Worm (Caenorhabditis elegans): ENCODE results near the gene col-153.
A peak's percentile ranks its signal among the peaks of the same experiment; 100 is the strongest.

Gene col-153

ce11 chrV:10958322-10958900 lies 8.8 kb downstream of the col-153 start, which contains the start of gene pigt-1 (continued):
- TF ChIP-seq lin-40 (tag; optimal IDR thresholded peaks at IDR 0.05) (no peak), mcd-1 (GFP tag; IDR thresholded peaks at IDR 0.05) (peak; percentile 28; the same call in 1 of the 2 replicates), hlh-26 (GFP tag; conservative IDR thresholded peaks at IDR 0.05) (no peak), attf-5 (GFP tag; optimal IDR thresholded peaks at IDR 0.05) (no peak), let-526 (GFP tag; IDR thresholded peaks at IDR 0.05) (no peak), nfyb-1 (GFP tag; IDR thresholded peaks at IDR 0.05) (no peak), chd-7 (tag; optimal IDR thresholded peaks at IDR 0.05) (peak; percentile 23), ets-4 (GFP tag; optimal IDR thresholded peaks at IDR 0.05) (peak; percentile 11), F52B5.7 (tag; optimal IDR thresholded peaks at IDR 0.05) (no peak), ekl-4 (GFP tag; IDR thresholded peaks at IDR 0.05) (0 out of 2 replicates have a peak, but pooled peaks have one; percentile 42), T26A5.8 (tag; optimal IDR thresholded peaks at IDR 0.05) (no peak), fkh-3 (tag; optimal IDR thresholded peaks at IDR 0.05) (peak; percentile 25), snpc-4 (GFP tag; optimal IDR thresholded peaks at IDR 0.05) (no peak), snpc-4 (tag; optimal IDR thresholded peaks at IDR 0.05) (peak in 1 of 4 experiments; percentile 9), gei-17 (GFP tag; optimal IDR thresholded peaks at IDR 0.05) (no peak), hsf-1 (GFP tag; IDR thresholded peaks at IDR 0.05) (0 out of 2 replicates have a peak, but pooled peaks have one; percentile 14), Y53G8AR.9 (GFP tag; conservative IDR thresholded peaks at IDR 0.05) (no peak), ceh-91 (GFP tag; IDR thresholded peaks at IDR 0.05) (no peak), ztf-26 (tag; optimal IDR thresholded peaks at IDR 0.05) (no peak), D2030.7 (GFP tag; IDR thresholded peaks at IDR 0.05) (no peak), ama-1 (optimal IDR thresholded peaks at IDR 0.05) (peak; percentile 60), ama-1 (GFP tag; optimal IDR thresholded peaks at IDR 0.05) (no peak), F23B12.7 (tag; optimal IDR thresholded peaks at IDR 0.05; ENCODE audit: insufficient read depth) (no peak)

- TF ChIP-seq Y53G8AR.9 (GFP tag; conservative IDR thresholded peaks at IDR 0.05) (0 out of 2 replicates have a peak, but pooled peaks have one; percentile 10), B0261.1 (tag; optimal IDR thresholded peaks at IDR 0.05) (no peak), pbrm-1 (GFP tag; IDR thresholded peaks at IDR 0.05) (peak; percentile 57; the same call in 1 of the 2 replicates), gei-17 (GFP tag; optimal IDR thresholded peaks at IDR 0.05) (no peak), nfya-1 (tag; optimal IDR thresholded peaks at IDR 0.05; ENCODE audit: borderline replicate concordance, insufficient read depth) (no peak), nhr-90 (tag; optimal IDR thresholded peaks at IDR 0.05) (no peak), snpc-4 (GFP tag; optimal IDR thresholded peaks at IDR 0.05) (no peak), snpc-4 (tag; optimal IDR thresholded peaks at IDR 0.05) (no peak), ztf-6 (GFP tag; IDR thresholded peaks at IDR 0.05) (no peak), D2030.7 (GFP tag; IDR thresholded peaks at IDR 0.05) (no peak), egrh-3 (GFP tag; IDR thresholded peaks at IDR 0.05) (no peak), T26A5.8 (tag; optimal IDR thresholded peaks at IDR 0.05) (no peak), B0336.3 (GFP tag; IDR thresholded peaks at IDR 0.05) (no peak), madf-8 (GFP tag; conservative IDR thresholded peaks at IDR 0.05) (no peak), ekl-4 (GFP tag; IDR thresholded peaks at IDR 0.05) (0 out of 2 replicates have a peak, but pooled peaks have one; percentile 43), bed-2 (GFP tag; IDR thresholded peaks at IDR 0.05) (no peak), zim-3 (tag; optimal IDR thresholded peaks at IDR 0.05) (no peak), F57C9.4 (tag; optimal IDR thresholded peaks at IDR 0.05) (no peak), dox-1 (GFP tag; IDR thresholded peaks at IDR 0.05) (peak; percentile 48), lin-54 (GFP tag; optimal IDR thresholded peaks at IDR 0.05) (no peak), lir-1 (GFP tag; conservative IDR thresholded peaks at IDR 0.05) (no peak), mel-28 (tag; optimal IDR thresholded peaks at IDR 0.05; ENCODE audit: borderline replicate concordance) (no peak), unc-130 (GFP tag; optimal IDR thresholded peaks at IDR 0.05) (no peak), nhr-80 (tag; optimal IDR thresholded peaks at IDR 0.05) (peak; percentile 90), let-607 (tag; optimal IDR thresholded peaks at IDR 0.05) (peak; percentile 37 to 77), Y79H2A.3 (GFP tag; conservative IDR thresholded peaks at IDR 0.05) (no peak), atf-7 (tag; optimal IDR thresholded peaks at IDR 0.05) (peak; percentile 11), efl-1 (GFP tag; optimal IDR thresholded peaks at IDR 0.05) (no peak), akir-1 (GFP tag; optimal IDR thresholded peaks at IDR 0.05) (no peak), hlh-12 (tag; optimal IDR thresholded peaks at IDR 0.05) (no peak), nhr-27 (tag; optimal IDR thresholded peaks at IDR 0.05) (no peak)
Measured at ce11 chrV:10960544-10960943, 10.9 kb downstream of the col-153 start, which contains the start of gene vps-36. Gene vps-36, minus strand, starts transcription at chrV:10960669.

Measured in whole organism, young adult.